Fruit fly (Drosophila melanogaster): ENCODE measurements around the gene CG46281.

CG46281 gene

dm6 chr3R:12985828-12986530 is 44.1 kb downstream of the CG46281 start, which contains the start of gene CG31342 (continued):
- TF ChIP-seq z (GFP tag; IDR thresholded peaks at IDR 0.05) (no peak), Camta (GFP tag; optimal IDR thresholded peaks at IDR 0.05) (no peak), wdn (GFP tag; IDR thresholded peaks at IDR 0.05) (no peak), Gsc (GFP tag; IDR thresholded peaks at IDR 0.05) (no peak), CG5180 (GFP tag; optimal IDR thresholded peaks at IDR 0.05) (no peak), Sry-δ (GFP tag; optimal IDR thresholded peaks at IDR 0.05) (peak; percentile 57), CG11093 (GFP tag; IDR thresholded peaks at IDR 0.05) (no peak), Rfx (GFP tag; IDR thresholded peaks at IDR 0.05) (peak; percentile 37; the same call in 1 of the 2 replicates), Opbp (GFP tag; IDR thresholded peaks at IDR 0.05; ENCODE audit: partially characterized antibody) (peak; percentile 58; the same call in 2 of the 3 replicates), pros (GFP tag; optimal IDR thresholded peaks at IDR 0.05) (no peak), CG17829 (tag; optimal IDR thresholded peaks at IDR 0.05) (peak; percentile 76), nerfin-2 (GFP tag; IDR thresholded peaks at IDR 0.05; ENCODE audit: partially characterized antibody) (peak; percentile 36; the same call in 1 of the 2 replicates), CG4424 (GFP tag; optimal IDR thresholded peaks at IDR 0.05) (no peak), CG10543 (GFP tag; optimal IDR thresholded peaks at IDR 0.05) (no peak), ssp (GFP tag; IDR thresholded peaks at IDR 0.05) (peak; percentile 66), dm (GFP tag; optimal IDR thresholded peaks at IDR 0.05) (peak; percentile 46), CG9609 (GFP tag; optimal IDR thresholded peaks at IDR 0.05) (no peak), CG6765 (GFP tag; optimal IDR thresholded peaks at IDR 0.05) (peak; percentile 22), CG32532 (GFP tag; IDR thresholded peaks at IDR 0.05) (peak; percentile 48; the same call in 1 of the 2 replicates), Jarid2 (GFP tag; optimal IDR thresholded peaks at IDR 0.05) (no peak), CG10267 (tag; optimal IDR thresholded peaks at IDR 0.05) (peak; percentile 64), trem (tag; optimal IDR thresholded peaks at IDR 0.05) (peak; percentile 51), CG32772 (GFP tag; IDR thresholded peaks at IDR 0.05) (no peak), mirr (GFP tag; optimal IDR thresholded peaks at IDR 0.05) (no peak), sob (GFP tag; IDR thresholded peaks at IDR 0.05) (peak; percentile 14; the same call in 1 of the 2 replicates), Rx (GFP tag; IDR thresholded peaks at IDR 0.05) (no peak), Ptx1 (GFP tag; IDR thresholded peaks at IDR 0.05) (peak; percentile 24; the same call in 1 of the 2 replicates), CG1602 (GFP tag; optimal IDR thresholded peaks at IDR 0.05) (no peak), Hand (GFP tag; optimal IDR thresholded peaks at IDR 0.05) (no peak), lmd (GFP tag; IDR thresholded peaks at IDR 0.05) (no peak), CG11723 (GFP tag; optimal IDR thresholded peaks at IDR 0.05) (no peak), slp2 (GFP tag; optimal IDR thresholded peaks at IDR 0.05) (no peak), zfh1 (GFP tag; IDR thresholded peaks at IDR 0.05) (no peak), HmgZ (tag; optimal IDR thresholded peaks at IDR 0.05) (peak; percentile 39), CG15269 (tag; optimal IDR thresholded peaks at IDR 0.05) (no peak), pan (optimal IDR thresholded peaks at IDR 0.05) (no peak), pan (GFP tag; optimal IDR thresholded peaks at IDR 0.05 in 1 of 2, IDR thresholded peaks at IDR 0.05 in 1 of 2) (peak in 1 of 2 experiments; percentile 20), Dref (GFP tag; IDR thresholded peaks at IDR 0.05) (peak; percentile 70), CG15073 (GFP tag; optimal IDR thresholded peaks at IDR 0.05) (no peak), zf30C (GFP tag; optimal IDR thresholded peaks at IDR 0.05) (no peak), gt (GFP tag; IDR thresholded peaks at IDR 0.05) (no peak), cato (GFP tag; optimal IDR thresholded peaks at IDR 0.05; ENCODE audit: borderline replicate concordance) (no peak), CG7745 (tag; optimal IDR thresholded peaks at IDR 0.05) (no peak), ara (GFP tag; IDR thresholded peaks at IDR 0.05) (no peak), chn (GFP tag; optimal IDR thresholded peaks at IDR 0.05) (no peak), CG10462 (GFP tag; optimal IDR thresholded peaks at IDR 0.05) (no peak), CG4328 (GFP tag; optimal IDR thresholded peaks at IDR 0.05) (peak; percentile 6), chinmo (GFP tag; IDR thresholded peaks at IDR 0.05; ENCODE audit: partially characterized antibody) (0 out of 4 replicates have a peak, but pooled peaks have one; percentile 58), CG30403 (GFP tag; optimal IDR thresholded peaks at IDR 0.05) (peak; percentile 47), CG12659 (GFP tag; optimal IDR thresholded peaks at IDR 0.05) (peak; percentile 72)

Data from whole organism, embryonic.